Worm (Caenorhabditis elegans) whole organism, midembryonic: ENCODE measurements around the gene Y67H2A.10.

Experiments used
- T22C8.4 ChIP-seq: fragments of 200-800 bp; sonication (Bioruptor generic); IDR thresholded peaks from 2 replicates; pipeline ENCODE4 v1.3.6; 2022; ENCODE audit warnings: missing genetic modification characterization, missing compliant biosample characterization
- flt-1 ChIP-seq: fragments of 200-800 bp; sonication (Bioruptor generic); IDR thresholded peaks from 2 replicates; pipeline ENCODE4 v1.3.6; 2022; ENCODE audit warnings: missing genetic modification characterization, missing compliant biosample characterization
- ref-1 ChIP-seq: fragments of 200-800 bp; sonication (Bioruptor generic); conservative IDR thresholded peaks from 2 replicates; pipeline ENCODE4 v1.3.6; 2022; ENCODE audit warnings: missing genetic modification reagents, missing genetic modification characterization, missing compliant biosample characterization
- ztf-29 ChIP-seq: fragments of 200-800 bp; sonication (Bioruptor generic); IDR thresholded peaks from 2 replicates; pipeline ENCODE4 v1.3.6; 2022; ENCODE audit warnings: missing genetic modification reagents, missing genetic modification characterization, missing compliant biosample characterization

ce11 chrIV:13290239-13290638, 935 bp upstream of the Y67H2A.10 start:
- no peak for TF ChIP-seq T22C8.4 (GFP tag; lab: Robert Waterston, UW)
- no peak for TF ChIP-seq flt-1 (GFP tag; lab: Robert Waterston, UW)
- TF ChIP-seq ref-1 (GFP tag; lab: Robert Waterston, UW), result no peak
- TF ChIP-seq ztf-29 (GFP tag; lab: Robert Waterston, UW), result no peak
